Worm (Caenorhabditis elegans): ENCODE measurements around the gene C24B5.4.

C24B5.4 gene

DNA sequence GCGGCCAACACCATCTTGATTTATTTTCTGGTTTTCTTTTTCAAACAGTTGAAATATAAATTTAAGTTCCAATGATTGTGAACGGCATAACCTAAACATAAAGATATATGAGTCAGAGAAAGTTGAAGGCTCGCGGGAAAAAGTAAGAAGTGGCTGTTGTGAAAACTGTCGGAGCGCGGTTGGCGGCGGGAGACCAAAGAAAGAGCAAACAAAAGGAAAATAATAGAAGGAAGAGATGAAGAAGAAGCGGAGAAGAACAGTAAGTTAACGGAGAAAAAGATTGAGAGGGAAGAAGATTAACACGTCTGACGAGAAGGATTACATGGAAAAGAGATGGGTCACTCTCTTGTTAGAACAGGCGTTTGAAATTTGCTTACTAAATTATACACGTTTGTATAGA, 10.3 kb upstream of the C24B5.4 start, which contains the start of gene inx-10:
inx-10 (minus strand) TSS at position 101 of the 400 bp plus-strand sequence.
- TF ChIP-seq bed-2 (GFP tag; IDR thresholded peaks at IDR 0.05) (no peak), sea-2 (GFP tag; IDR thresholded peaks at IDR 0.05) (no peak), zfh-2 (GFP tag; conservative IDR thresholded peaks at IDR 0.05) (no peak), ceh-40 (GFP tag; IDR thresholded peaks at IDR 0.05) (no peak), ztf-28 (GFP tag; IDR thresholded peaks at IDR 0.05) (no peak), F57A8.1 (GFP tag; optimal IDR thresholded peaks at IDR 0.05) (no peak), snpc-3.4 (tag; optimal IDR thresholded peaks at IDR 0.05) (no peak), lin-35 (GFP tag; optimal IDR thresholded peaks at IDR 0.05) (no peak), snpc-1.1 (tag; optimal IDR thresholded peaks at IDR 0.05; ENCODE audit: insufficient read depth) (no peak), madf-8 (GFP tag; conservative IDR thresholded peaks at IDR 0.05) (no peak), ceh-91 (GFP tag; IDR thresholded peaks at IDR 0.05) (no peak), lsy-27 (tag; optimal IDR thresholded peaks at IDR 0.05; ENCODE audit: borderline replicate concordance, insufficient read depth) (no peak), lag-1 (GFP tag; IDR thresholded peaks at IDR 0.05) (no peak), T26A5.8 (tag; optimal IDR thresholded peaks at IDR 0.05) (no peak), Y53F4B.3 (GFP tag; IDR thresholded peaks at IDR 0.05) (no peak), ceh-27 (GFP tag; optimal IDR thresholded peaks at IDR 0.05) (no peak), hsf-1 (GFP tag; IDR thresholded peaks at IDR 0.05) (no peak), mxl-1 (tag; optimal IDR thresholded peaks at IDR 0.05) (no peak), attf-3 (GFP tag; conservative IDR thresholded peaks at IDR 0.05) (no peak), repo-1 (tag; optimal IDR thresholded peaks at IDR 0.05) (no peak)

DNA sequence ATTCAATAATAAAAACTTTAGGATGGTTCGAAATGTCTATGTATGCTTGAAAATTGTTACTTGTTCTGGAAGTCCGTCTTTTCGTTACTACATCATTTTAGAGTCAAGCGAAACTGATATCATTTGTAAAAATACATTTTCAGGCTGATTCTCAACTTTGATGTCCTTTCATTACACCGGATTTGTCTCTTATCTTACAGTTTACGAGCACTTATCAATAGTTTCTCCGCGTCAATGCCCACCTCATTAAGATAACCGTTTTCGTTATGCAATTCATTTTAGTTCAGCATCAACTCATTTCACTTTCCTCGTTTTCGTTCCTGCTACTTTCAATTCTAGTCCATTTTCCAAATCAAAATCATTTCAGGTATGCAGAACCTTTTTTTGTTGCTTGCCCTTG, 5.6 kb upstream of the C24B5.4 start, which contains the start of gene asp-2:
asp-2 (plus strand) TSS at position 368 of the 400 bp plus-strand sequence.
- TF ChIP-seq ztf-25 (GFP tag; IDR thresholded peaks at IDR 0.05) (no peak), nhr-80 (tag; optimal IDR thresholded peaks at IDR 0.05) (peak; percentile 73)

ce11 chrV:9198887-9199286, 1.8 kb upstream of the C24B5.4 start, which contains the start of gene str-177:
TSS of gene str-177 (minus strand) at chrV:9198987.
- TF ChIP-seq F52B5.7 (tag; optimal IDR thresholded peaks at IDR 0.05) (no peak), nfya-2 (GFP tag; IDR thresholded peaks at IDR 0.05) (no peak), hlh-12 (tag; optimal IDR thresholded peaks at IDR 0.05) (no peak), unc-130 (GFP tag; optimal IDR thresholded peaks at IDR 0.05) (no peak), madf-3 (GFP tag; IDR thresholded peaks at IDR 0.05) (no peak)

DNA sequence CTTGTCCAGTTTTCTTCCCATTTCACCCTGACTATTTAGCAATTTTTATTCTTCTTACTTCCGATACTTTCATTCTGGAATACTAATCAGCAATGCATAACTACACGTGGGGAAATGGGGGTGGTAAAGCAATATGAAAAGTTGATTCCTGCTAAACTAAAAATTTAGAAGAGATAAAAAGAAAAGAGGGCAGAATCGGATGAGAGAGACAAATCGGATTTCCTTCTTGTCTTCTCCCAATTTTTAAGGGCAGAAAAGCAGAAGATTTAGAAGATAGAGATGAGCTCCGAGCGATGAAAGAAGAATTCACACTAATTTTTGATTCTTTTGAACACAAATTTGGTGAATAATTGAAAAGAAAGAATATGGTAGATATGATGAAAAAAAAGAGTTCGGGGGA, 3.1 kb downstream of the C24B5.4 start:
- no peak for TF ChIP-seq ceh-79 (tag; optimal IDR thresholded peaks at IDR 0.05)
- no peak for TF ChIP-seq ceh-91 (GFP tag; IDR thresholded peaks at IDR 0.05)
- no peak for TF ChIP-seq egl-44 (GFP tag; IDR thresholded peaks at IDR 0.05)
- no peak for TF ChIP-seq sea-2 (GFP tag; IDR thresholded peaks at IDR 0.05)
- no peak for TF ChIP-seq F22D6.2 (tag; optimal IDR thresholded peaks at IDR 0.05)
- TF ChIP-seq nhr-179 (tag; optimal IDR thresholded peaks at IDR 0.05) = no peak
- TF ChIP-seq snpc-3.4 (tag; optimal IDR thresholded peaks at IDR 0.05) = no peak
- no peak for TF ChIP-seq madf-6 (GFP tag; IDR thresholded peaks at IDR 0.05)
- no peak for TF ChIP-seq ztf-28 (GFP tag; IDR thresholded peaks at IDR 0.05)
- no peak for TF ChIP-seq mcd-1 (GFP tag; IDR thresholded peaks at IDR 0.05)
- no peak for TF ChIP-seq bed-1 (GFP tag; IDR thresholded peaks at IDR 0.05)
- TF ChIP-seq nhr-80 (tag; optimal IDR thresholded peaks at IDR 0.05) = no peak
- no peak for TF ChIP-seq K12H6.12 (tag; optimal IDR thresholded peaks at IDR 0.05)
- no peak for TF ChIP-seq him-1 (tag; optimal IDR thresholded peaks at IDR 0.05)
- TF ChIP-seq Y53G8AR.9 (GFP tag; conservative IDR thresholded peaks at IDR 0.05) = no peak
- TF ChIP-seq F57C9.4 (tag; optimal IDR thresholded peaks at IDR 0.05) = no peak
- TF ChIP-seq attf-6 (GFP tag; IDR thresholded peaks at IDR 0.05) = no peak
- TF ChIP-seq F39B2.1 (GFP tag; IDR thresholded peaks at IDR 0.05) = no peak
- TF ChIP-seq atf-7 (tag; optimal IDR thresholded peaks at IDR 0.05) = no peak
- no peak for TF ChIP-seq hrde-1 (tag; optimal IDR thresholded peaks at IDR 0.05; ENCODE audit: borderline replicate concordance)

All from whole organism, young adult.